Fruit fly (Drosophila melanogaster) whole organism, embryonic: ENCODE data around the gene mRpL16.

ENCODE experiments used
- Atf6 ChIP-seq: fragments of 200-800 bp; sonication (Bioruptor generic); IDR thresholded peaks from 2 replicates; pipeline ENCODE4 v1.3.6; 2022; ENCODE audit warnings: missing biosample characterization, missing genetic modification characterization
- Awh ChIP-seq: fragments of 200-800 bp; sonication (Bioruptor generic); IDR thresholded peaks from 2 replicates; pipeline ENCODE4, ENCODE4 v1.3.6; 2022; ENCODE audit warnings: missing biosample characterization, missing genetic modification characterization
- B-H2 ChIP-seq: fragments of 200-800 bp; sonication (Bioruptor generic); optimal IDR thresholded peaks from 2 replicates; lab custom pipeline; 2018; ENCODE audit warnings: missing biosample characterization, mild to moderate bottlenecking, missing genetic modification characterization
- CG10267 ChIP-seq: fragments of 200-800 bp; sonication (Bioruptor generic); optimal IDR thresholded peaks from 2 replicates; lab custom pipeline; 2018; ENCODE audit warnings: missing biosample characterization, mild to moderate bottlenecking, missing genetic modification characterization, moderate library complexity
- CG10462 ChIP-seq: fragments of 200-800 bp; sonication (Bioruptor generic); optimal IDR thresholded peaks from 2 replicates; lab custom pipeline; 2016; ENCODE audit warnings: missing biosample characterization, missing genetic modification characterization
- CG11085 ChIP-seq: fragments of 200-800 bp; sonication (Bioruptor generic); IDR thresholded peaks from 2 replicates; pipeline ENCODE4 v1.3.6; 2022; ENCODE audit warnings: missing biosample characterization, missing genetic modification characterization
- CG11695 ChIP-seq: fragments of 200-800 bp; sonication (Bioruptor generic); IDR thresholded peaks from 3 replicates; pipeline ENCODE4 v1.3.6; 2022; ENCODE audit warnings: missing biosample characterization, missing genetic modification characterization
- CG12659 ChIP-seq: fragments of 200-800 bp; sonication (Bioruptor generic); optimal IDR thresholded peaks from 3 replicates; lab custom pipeline; 2017; ENCODE audit warnings: mild to moderate bottlenecking, missing biosample characterization, missing genetic modification reagents, missing genetic modification characterization
- CG12769 ChIP-seq: fragments of 200-800 bp; sonication (Bioruptor generic); optimal IDR thresholded peaks from 2 replicates; lab custom pipeline; 2019; ENCODE audit warnings: missing biosample characterization, mild to moderate bottlenecking, missing genetic modification characterization, moderate library complexity
- CG14667 ChIP-seq: fragments of 200-800 bp; sonication (Bioruptor generic); IDR thresholded peaks from 2 replicates; pipeline ENCODE4 v1.3.6; 2022; ENCODE audit warnings: missing biosample characterization, missing genetic modification characterization
- CG15073 ChIP-seq: fragments of 200-800 bp; sonication (Bioruptor generic); optimal IDR thresholded peaks from 2 replicates; lab custom pipeline; 2016; ENCODE audit warnings: missing biosample characterization, missing genetic modification characterization
- CG15479 ChIP-seq: fragments of 200-800 bp; sonication (Bioruptor generic); optimal IDR thresholded peaks from 3 replicates; lab custom pipeline; 2019; ENCODE audit warnings: missing biosample characterization, mild to moderate bottlenecking, missing genetic modification characterization, moderate library complexity
- CG15514 ChIP-seq: fragments of 200-800 bp; sonication (Bioruptor generic); optimal IDR thresholded peaks from 3 replicates; lab custom pipeline; 2017; ENCODE audit warnings: missing biosample characterization, missing genetic modification characterization, mild to moderate bottlenecking, moderate library complexity, missing genetic modification reagents
- CG17912 ChIP-seq: fragments of 200-800 bp; sonication (Bioruptor generic); optimal IDR thresholded peaks from 2 replicates; lab custom pipeline; 2018; ENCODE audit warnings: missing biosample characterization, mild to moderate bottlenecking, missing genetic modification characterization
- CG18476 ChIP-seq: fragments of 200-800 bp; sonication (Bioruptor generic); optimal IDR thresholded peaks from 2 replicates; lab custom pipeline; 2016; ENCODE audit warnings: missing biosample characterization, mild to moderate bottlenecking, missing genetic modification characterization
- CG2116 ChIP-seq: fragments of 200-800 bp; sonication (Bioruptor generic); optimal IDR thresholded peaks from 3 replicates; lab custom pipeline; 2018; ENCODE audit warnings: missing biosample characterization, mild to moderate bottlenecking, missing genetic modification characterization
- CG2120 ChIP-seq: fragments of 200-800 bp; sonication (Bioruptor generic); optimal IDR thresholded peaks from 3 replicates; lab custom pipeline; 2016; ENCODE audit warnings: missing biosample characterization, missing genetic modification characterization
- CG3726 ChIP-seq: fragments of 200-800 bp; sonication (Bioruptor generic); IDR thresholded peaks from 3 replicates; pipeline ENCODE4, ENCODE4 v1.3.6; 2022; ENCODE audit warnings: missing biosample characterization, missing genetic modification characterization
- CG6272 ChIP-seq: fragments of 200-800 bp; sonication (Bioruptor generic); IDR thresholded peaks from 2 replicates; pipeline ENCODE4 v1.3.6; 2022; ENCODE audit warnings: missing biosample characterization, missing genetic modification characterization
- CG8388 ChIP-seq: fragments of 200-800 bp; sonication (Bioruptor generic); optimal IDR thresholded peaks from 2 replicates; lab custom pipeline; 2019; ENCODE audit warnings: missing biosample characterization, mild to moderate bottlenecking, missing genetic modification characterization, moderate library complexity
- D ChIP-seq, 2 experiments: fragments of 200-800 bp in 1 of 2; fragments of >200 bp in 1 of 2; sonication (Bioruptor generic) in 1 of 2; optimal IDR thresholded peaks; 2 replicates in 1 of 2; 3 replicates in 1 of 2; lab custom pipeline; 2017; ENCODE audit warnings: mild to moderate bottlenecking in 1 of 2, missing biosample characterization in 1 of 2, missing genetic modification characterization in 1 of 2, missing genetic modification reagents in 1 of 2
- Dip2 ChIP-seq: fragments of 200-800 bp; sonication (Bioruptor generic); IDR thresholded peaks from 2 replicates; pipeline ENCODE4 v1.3.6; 2022; ENCODE audit warnings: missing biosample characterization, missing genetic modification characterization
- ERR ChIP-seq: fragments of 200-800 bp; sonication (Bioruptor generic); optimal IDR thresholded peaks from 2 replicates; lab custom pipeline; 2016; ENCODE audit warnings: missing biosample characterization, missing genetic modification characterization
- Eip74EF ChIP-seq, 2 experiments: fragments of 200-800 bp in 1 of 2; fragments of >200 bp in 1 of 2; sonication (Bioruptor generic) in 1 of 2; optimal IDR thresholded peaks; 2 replicates each; lab custom pipeline; 2017 to 2019; ENCODE audit warnings: missing biosample characterization in 2 of 2, missing genetic modification characterization in 2 of 2, mild to moderate bottlenecking in 1 of 2, moderate library complexity in 1 of 2
- GATAe ChIP-seq: fragments of 200-800 bp; sonication (Bioruptor generic); conservative IDR thresholded peaks from 2 replicates; pipeline ENCODE4 v1.3.6; 2022; ENCODE audit warnings: missing biosample characterization, missing genetic modification characterization
- HLH54F ChIP-seq: fragments of 200-800 bp; sonication (Bioruptor generic); optimal IDR thresholded peaks from 3 replicates; lab custom pipeline; 2016; ENCODE audit warnings: missing biosample characterization, missing genetic modification characterization
- Hr39 ChIP-seq: fragments of >200 bp; optimal IDR thresholded peaks from 2 replicates; lab custom pipeline; 2017
- PHDP ChIP-seq: fragments of 200-800 bp; sonication (Bioruptor generic); optimal IDR thresholded peaks from 3 replicates; lab custom pipeline; 2018; ENCODE audit warnings: missing biosample characterization, mild to moderate bottlenecking, missing genetic modification characterization, moderate library complexity
- Rfx ChIP-seq: fragments of 200-800 bp; sonication (Bioruptor generic); IDR thresholded peaks from 2 replicates; pipeline ENCODE4 v1.3.6; 2022; ENCODE audit warnings: missing biosample characterization, missing genetic modification characterization
- Six4 ChIP-seq: fragments of 200-800 bp; sonication (Bioruptor generic); optimal IDR thresholded peaks from 2 replicates; lab custom pipeline; 2016; ENCODE audit warnings: missing biosample characterization, missing genetic modification characterization
- Sry-β ChIP-seq: fragments of 200-800 bp; sonication (Bioruptor generic); optimal IDR thresholded peaks from 2 replicates; lab custom pipeline; 2018; ENCODE audit warnings: missing biosample characterization, mild to moderate bottlenecking, missing genetic modification characterization, moderate library complexity
- Taf1 ChIP-seq: fragments of 200-800 bp; sonication (Bioruptor generic); IDR thresholded peaks from 2 replicates; pipeline ENCODE4 v1.3.6; 2022; ENCODE audit warnings: missing biosample characterization, missing genetic modification characterization
- Tbp ChIP-seq: fragments of >200 bp; optimal IDR thresholded peaks from 2 replicates; lab custom pipeline; 2018; ENCODE audit warnings: missing biosample characterization, missing genetic modification characterization
- Xrp1 ChIP-seq: fragments of 200-800 bp; sonication (Bioruptor generic); IDR thresholded peaks from 2 replicates; pipeline ENCODE4 v1.3.6; 2022; ENCODE audit warnings: missing biosample characterization, missing genetic modification characterization
- bowl ChIP-seq: fragments of 200-800 bp; sonication (Bioruptor generic); IDR thresholded peaks from 2 replicates; pipeline ENCODE4 v1.3.6; 2022; ENCODE audit warnings: missing biosample characterization, missing genetic modification characterization
- dmrt99B ChIP-seq: fragments of 200-800 bp; sonication (Bioruptor generic); optimal IDR thresholded peaks from 2 replicates; lab custom pipeline; 2018; ENCODE audit warnings: missing biosample characterization, mild to moderate bottlenecking, missing genetic modification characterization, moderate library complexity
- ems ChIP-seq: fragments of 200-800 bp; sonication (Bioruptor generic); optimal IDR thresholded peaks from 3 replicates; lab custom pipeline; 2016; ENCODE audit warnings: missing biosample characterization, missing genetic modification characterization
- en ChIP-seq: fragments of 200-800 bp; sonication (Bioruptor generic); optimal IDR thresholded peaks from 2 replicates; lab custom pipeline; 2016; ENCODE audit warnings: missing biosample characterization, missing genetic modification characterization
- gsb ChIP-seq: fragments of 200-800 bp; sonication (Bioruptor generic); IDR thresholded peaks from 2 replicates; pipeline ENCODE4 v1.3.6; 2022; ENCODE audit warnings: missing biosample characterization, missing genetic modification characterization
- hb ChIP-seq: fragments of 200-800 bp; sonication (Bioruptor generic); IDR thresholded peaks from 3 replicates; pipeline ENCODE4 v1.3.6; 2022; ENCODE audit warnings: missing biosample characterization, missing genetic modification characterization; ENCODE audit not compliant: partially characterized antibody
- knrl ChIP-seq: fragments of 200-800 bp; sonication (Bioruptor generic); IDR thresholded peaks from 3 replicates; pipeline ENCODE4 v1.3.6; 2022; ENCODE audit warnings: missing biosample characterization, missing genetic modification characterization; ENCODE audit not compliant: partially characterized antibody
- nau ChIP-seq: fragments of 200-800 bp; sonication (Bioruptor generic); optimal IDR thresholded peaks from 3 replicates; lab custom pipeline; 2017; ENCODE audit warnings: missing biosample characterization, mild to moderate bottlenecking, missing genetic modification characterization, missing genetic modification reagents
- nerfin-2 ChIP-seq: fragments of 200-800 bp; sonication (Bioruptor generic); IDR thresholded peaks from 2 replicates; pipeline ENCODE4 v1.3.6; 2022; ENCODE audit warnings: missing biosample characterization, missing genetic modification characterization; ENCODE audit not compliant: partially characterized antibody
- org-1 ChIP-seq: fragments of 200-800 bp; sonication (Bioruptor generic); optimal IDR thresholded peaks from 2 replicates; lab custom pipeline; 2017; ENCODE audit warnings: missing biosample characterization, missing genetic modification characterization
- psq ChIP-seq: fragments of 200-800 bp; sonication (Bioruptor generic); optimal IDR thresholded peaks from 2 replicates; lab custom pipeline; 2017; ENCODE audit warnings: missing biosample characterization, missing genetic modification characterization
- pum ChIP-seq: fragments of 200-800 bp; sonication (Bioruptor generic); optimal IDR thresholded peaks from 2 replicates; lab custom pipeline; 2016; ENCODE audit warnings: missing biosample characterization, missing genetic modification characterization
- scrt ChIP-seq: fragments of 200-800 bp; sonication (Bioruptor generic); optimal IDR thresholded peaks from 2 replicates; lab custom pipeline; 2018; ENCODE audit warnings: missing biosample characterization, mild to moderate bottlenecking, missing genetic modification characterization, moderate library complexity
- slbo ChIP-seq: fragments of 200-800 bp; sonication (Bioruptor generic); IDR thresholded peaks from 2 replicates; pipeline ENCODE4 v1.3.6; 2022; ENCODE audit warnings: missing biosample characterization, missing genetic modification characterization
- sqz ChIP-seq: fragments of 200-800 bp; sonication (Bioruptor generic); optimal IDR thresholded peaks from 3 replicates; lab custom pipeline; 2018; ENCODE audit warnings: missing biosample characterization, mild to moderate bottlenecking, missing genetic modification characterization

The mRpL16 gene

DNA sequence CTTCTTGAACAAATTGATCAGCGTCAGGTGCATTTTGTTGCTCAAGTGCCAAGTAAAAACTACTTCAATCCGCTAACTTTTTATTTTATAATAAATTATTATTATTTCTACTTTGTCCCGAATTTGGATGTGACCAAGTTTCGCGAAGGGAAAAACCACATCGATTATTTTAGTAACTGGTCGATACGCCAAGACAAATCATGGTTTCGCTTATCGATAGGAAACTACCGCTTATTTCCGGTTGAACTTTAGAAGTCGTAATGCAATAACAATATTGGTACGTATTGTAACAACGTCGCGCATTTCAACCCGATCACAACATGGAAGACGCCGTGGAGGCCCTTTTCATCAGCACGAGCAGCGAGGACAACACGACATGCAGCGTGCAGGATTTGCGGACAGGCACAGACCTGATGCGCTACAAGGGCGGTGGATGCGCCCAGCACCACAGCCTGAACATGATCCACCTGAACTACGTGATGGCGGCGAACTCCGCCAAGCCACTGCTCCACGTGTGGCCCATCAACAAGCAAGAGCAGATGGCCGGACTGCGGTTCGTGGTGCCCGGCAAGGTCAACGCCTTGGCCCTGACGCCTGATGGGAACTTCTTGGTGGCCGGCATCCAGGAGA, 12.8 kb upstream of the mRpL16 start, which contains the start of the genes CG14817 and CG14805 (continued):
- no peak for TF ChIP-seq CG15479 (GFP tag; lab: Kevin White, UChicago)
- no peak for TF ChIP-seq psq (GFP tag; lab: Kevin White, UChicago)
- peak in 1 of 2 experiments; percentile 55 for TF ChIP-seq Eip74EF (GFP tag; optimal IDR thresholded peaks at IDR 0.05; lab: Kevin White, UChicago)
- TF ChIP-seq ERR (GFP tag; lab: Kevin White, UChicago): no peak
- TF ChIP-seq org-1: peak; percentile 54
- peak; percentile 91 for TF ChIP-seq B-H2 (GFP tag; lab: Kevin White, UChicago)
- 0 out of 2 replicates have a peak, but pooled peaks have one; percentile 9 for TF ChIP-seq Xrp1 (GFP tag; lab: Robert Waterston, UW)
- TF ChIP-seq Sry-β (GFP tag; lab: Kevin White, UChicago): peak; percentile 23
- TF ChIP-seq PHDP: peak; percentile 81
- TF ChIP-seq sqz: peak; percentile 71
- peak; percentile 78 for TF ChIP-seq Rfx (GFP tag; lab: Robert Waterston, UW)
- no peak for TF ChIP-seq Hr39 (lab: Kevin White, UChicago)
- TF ChIP-seq GATAe (GFP tag; lab: Robert Waterston, UW): no peak
- TF ChIP-seq HLH54F: no peak
- peak; percentile 50; the same call in 1 of the 2 replicates for TF ChIP-seq Atf6 (GFP tag; lab: Robert Waterston, UW)
- 0 out of 3 replicates have a peak, but pooled peaks have one; percentile 27 for TF ChIP-seq knrl (GFP tag; lab: Robert Waterston, UW)
- peak; percentile 55; the same call in 1 of the 3 replicates for TF ChIP-seq CG11695
- 0 out of 2 replicates have a peak, but pooled peaks have one; percentile 38 for TF ChIP-seq slbo (GFP tag; lab: Robert Waterston, UW)
- TF ChIP-seq CG6272 (GFP tag; lab: Robert Waterston, UW): no peak
- TF ChIP-seq gsb: no peak
- TF ChIP-seq Dip2 (GFP tag; lab: Robert Waterston, UW): no peak
- TF ChIP-seq Awh: peak; percentile 46; the same call in 1 of the 2 replicates
- no peak for TF ChIP-seq CG14667 (GFP tag; lab: Robert Waterston, UW)
- no peak for TF ChIP-seq CG15073 (GFP tag; lab: Kevin White, UChicago)
- TF ChIP-seq CG2120 (GFP tag; lab: Kevin White, UChicago): peak; percentile 7
- peak; percentile 34 for TF ChIP-seq Six4 (GFP tag; lab: Kevin White, UChicago)
- TF ChIP-seq pum (GFP tag; lab: Kevin White, UChicago): no peak
- TF ChIP-seq nau: no peak
- TF ChIP-seq Taf1: no peak
- peak; percentile 15 for TF ChIP-seq ems (GFP tag; lab: Kevin White, UChicago)
- no peak for TF ChIP-seq D (optimal IDR thresholded peaks at IDR 0.05; lab: Kevin White, UChicago)
- peak; percentile 44 for TF ChIP-seq D (GFP tag; optimal IDR thresholded peaks at IDR 0.05; lab: Kevin White, UChicago)
- peak; percentile 89 for TF ChIP-seq CG12659
- no peak for TF ChIP-seq nerfin-2
- peak; percentile 35 for TF ChIP-seq en (GFP tag; lab: Kevin White, UChicago)
- peak; percentile 70 for TF ChIP-seq CG8388 (GFP tag; lab: Kevin White, UChicago)
- no peak for TF ChIP-seq hb (GFP tag; lab: Robert Waterston, UW)
- no peak for TF ChIP-seq dmrt99B (tag; lab: Kevin White, UChicago)
- TF ChIP-seq CG2116: peak; percentile 91
- no peak for TF ChIP-seq Tbp (GFP tag; lab: Kevin White, UChicago)
- TF ChIP-seq CG17912 (GFP tag; lab: Kevin White, UChicago): peak; percentile 84
- no peak for TF ChIP-seq CG3726
- TF ChIP-seq CG18476 (GFP tag; lab: Kevin White, UChicago): no peak
- no peak for TF ChIP-seq bowl
- TF ChIP-seq CG10462: no peak
- TF ChIP-seq scrt: peak; percentile 76
- peak; percentile 20; the same call in 1 of the 2 replicates for TF ChIP-seq CG11085 (GFP tag; lab: Robert Waterston, UW)
- peak; percentile 90 for TF ChIP-seq CG15514 (GFP tag; lab: Kevin White, UChicago)
- no peak for TF ChIP-seq CG12769 (tag; lab: Kevin White, UChicago)
- peak; percentile 77 for TF ChIP-seq CG10267 (tag; lab: Kevin White, UChicago)
